Fruit fly (Drosophila melanogaster): ENCODE measurements around the gene CG33253.

Gene CG33253

dm6 chrX:19152570-19153287 lies 30.5 kb upstream of the CG33253 start (continued):
- TF ChIP-seq ERR (GFP tag; optimal IDR thresholded peaks at IDR 0.05) (no peak), CG34224 (GFP tag; IDR thresholded peaks at IDR 0.05; ENCODE audit: partially characterized antibody) (no peak), Hr78 (GFP tag; optimal IDR thresholded peaks at IDR 0.05) (no peak), CG32772 (GFP tag; IDR thresholded peaks at IDR 0.05) (peak; percentile 18; the same call in 1 of the 2 replicates), CG7786 (GFP tag; optimal IDR thresholded peaks at IDR 0.05) (no peak), vfl (GFP tag; optimal IDR thresholded peaks at IDR 0.05) (no peak), lmd (GFP tag; IDR thresholded peaks at IDR 0.05) (peak; percentile 50; the same call in 1 of the 2 replicates), sqz (GFP tag; optimal IDR thresholded peaks at IDR 0.05) (peak; percentile 15), CG10462 (GFP tag; optimal IDR thresholded peaks at IDR 0.05) (peak; percentile 32), danr (GFP tag; IDR thresholded peaks at IDR 0.05) (0 out of 2 replicates have a peak, but pooled peaks have one; percentile 14), CG1647 (GFP tag; optimal IDR thresholded peaks at IDR 0.05) (no peak), D19B (GFP tag; optimal IDR thresholded peaks at IDR 0.05) (peak; percentile 22), kni (GFP tag; optimal IDR thresholded peaks at IDR 0.05) (no peak), CG9797 (GFP tag; optimal IDR thresholded peaks at IDR 0.05) (no peak), BEAF-32 (GFP tag; optimal IDR thresholded peaks at IDR 0.05) (no peak), org-1 (GFP tag; optimal IDR thresholded peaks at IDR 0.05) (peak; percentile 47), Med (GFP tag) (peak; percentile 67), CG30020 (tag; optimal IDR thresholded peaks at IDR 0.05) (no peak), H15 (GFP tag; IDR thresholded peaks at IDR 0.05) (no peak), HLHmδ (GFP tag; optimal IDR thresholded peaks at IDR 0.05) (no peak), wdn (GFP tag; IDR thresholded peaks at IDR 0.05) (no peak), CG31224 (GFP tag; IDR thresholded peaks at IDR 0.05) (no peak), Fer2 (tag; optimal IDR thresholded peaks at IDR 0.05) (no peak), ken (GFP tag; IDR thresholded peaks at IDR 0.05) (no peak), CG5180 (GFP tag; optimal IDR thresholded peaks at IDR 0.05) (peak; percentile 3), otp (GFP tag; IDR thresholded peaks at IDR 0.05) (peak; percentile 47; the same call in 1 of the 3 replicates), dan (GFP tag; IDR thresholded peaks at IDR 0.05) (no peak), CG14667 (GFP tag; IDR thresholded peaks at IDR 0.05) (0 out of 2 replicates have a peak, but pooled peaks have one; percentile 32), CG34376 (GFP tag; optimal IDR thresholded peaks at IDR 0.05) (no peak), Ssrp (tag; optimal IDR thresholded peaks at IDR 0.05) (peak; percentile 66), luna (GFP tag; optimal IDR thresholded peaks at IDR 0.05) (no peak), NC2α (GFP tag; optimal IDR thresholded peaks at IDR 0.05) (no peak), CG15514 (GFP tag; optimal IDR thresholded peaks at IDR 0.05) (peak; percentile 1), CG8388 (GFP tag; optimal IDR thresholded peaks at IDR 0.05) (peak; percentile 64), shn (GFP tag; optimal IDR thresholded peaks at IDR 0.05) (no peak), ato (GFP tag; IDR thresholded peaks at IDR 0.05; ENCODE audit: partially characterized antibody) (no peak), gce (GFP tag; IDR thresholded peaks at IDR 0.05) (no peak), tll (GFP tag; optimal IDR thresholded peaks at IDR 0.05) (no peak), tna (GFP tag; IDR thresholded peaks at IDR 0.05; ENCODE audit: partially characterized antibody) (no peak), CG7271 (tag; optimal IDR thresholded peaks at IDR 0.05) (no peak), unc-4 (GFP tag; IDR thresholded peaks at IDR 0.05; ENCODE audit: partially characterized antibody) (no peak), HmgZ (tag; optimal IDR thresholded peaks at IDR 0.05) (no peak), CG2120 (GFP tag; optimal IDR thresholded peaks at IDR 0.05) (no peak), ewg (GFP tag; optimal IDR thresholded peaks at IDR 0.05) (peak; percentile 54), z (GFP tag; IDR thresholded peaks at IDR 0.05) (0 out of 3 replicates have a peak, but pooled peaks have one; percentile 9), zfh2 (GFP tag; optimal IDR thresholded peaks at IDR 0.05) (no peak), CG1832 (GFP tag; optimal IDR thresholded peaks at IDR 0.05) (no peak), NFAT (GFP tag; IDR thresholded peaks at IDR 0.05) (no peak), CG9727 (GFP tag; optimal IDR thresholded peaks at IDR 0.05) (peak; percentile 73)

Data from whole organism, embryonic.